Worm (Caenorhabditis elegans): ENCODE measurements around the gene F59A1.15.

F59A1.15 gene

ce11 chrV:17696753-17697152 is 13.1 kb upstream of the F59A1.15 start, which contains the start of gene spp-29 (continued):
- TF ChIP-seq F23B12.7 (tag; optimal IDR thresholded peaks at IDR 0.05; ENCODE audit: insufficient read depth) = no peak
- no peak for TF ChIP-seq unc-62 (GFP tag; optimal IDR thresholded peaks at IDR 0.05)
- no peak for TF ChIP-seq dpl-1 (GFP tag; optimal IDR thresholded peaks at IDR 0.05)
- TF ChIP-seq gei-17 (GFP tag; optimal IDR thresholded peaks at IDR 0.05) = no peak
- no peak for TF ChIP-seq snpc-4 (GFP tag; optimal IDR thresholded peaks at IDR 0.05)
- no peak for TF ChIP-seq snpc-4 (tag; optimal IDR thresholded peaks at IDR 0.05)

- TF ChIP-seq ztf-25 (GFP tag; IDR thresholded peaks at IDR 0.05) (no peak), ceh-40 (GFP tag; IDR thresholded peaks at IDR 0.05) (no peak), ztf-3 (GFP tag; optimal IDR thresholded peaks at IDR 0.05) (no peak), T26A5.8 (tag; optimal IDR thresholded peaks at IDR 0.05) (no peak), ztf-6 (GFP tag; IDR thresholded peaks at IDR 0.05) (no peak)
Measured at ce11 chrV:17695802-17696201, 12.1 kb upstream of the F59A1.15 start, which contains the start of gene Y26G10.1. Y26G10.1 (minus strand) TSS chrV:17695902.

DNA sequence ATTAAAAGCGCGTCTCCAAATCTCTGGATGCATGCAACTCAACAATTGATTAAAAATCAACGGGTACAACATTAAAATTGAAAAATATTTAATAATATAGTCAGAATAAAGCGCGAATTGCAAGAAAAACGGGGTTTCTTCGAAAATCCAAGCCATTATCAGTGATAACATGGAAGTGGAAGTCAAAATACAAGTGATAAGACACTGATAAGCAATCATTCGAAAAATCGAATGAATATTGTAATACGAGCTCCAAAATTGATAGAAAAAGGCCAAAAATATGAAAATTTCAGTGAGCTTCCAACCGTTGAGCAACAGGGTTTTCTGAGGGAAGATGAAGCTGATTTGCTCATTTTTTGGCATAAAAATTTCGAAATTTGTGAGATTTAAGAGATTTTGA is 10.6 kb upstream of the F59A1.15 start:
- TF ChIP-seq cebp-2 (GFP tag; IDR thresholded peaks at IDR 0.05) (no peak), F10E7.11 (tag; optimal IDR thresholded peaks at IDR 0.05) (no peak), aptf-2 (GFP tag; conservative IDR thresholded peaks at IDR 0.05) (no peak), ceh-100 (GFP tag; IDR thresholded peaks at IDR 0.05) (no peak), attf-5 (GFP tag; optimal IDR thresholded peaks at IDR 0.05) (no peak), lir-1 (GFP tag; conservative IDR thresholded peaks at IDR 0.05) (no peak), rpc-1 (optimal IDR thresholded peaks at IDR 0.05) (no peak), rpc-1 (tag; optimal IDR thresholded peaks at IDR 0.05) (no peak), egrh-3 (GFP tag; IDR thresholded peaks at IDR 0.05) (no peak), lag-1 (GFP tag; IDR thresholded peaks at IDR 0.05) (no peak), lsl-1 (GFP tag; optimal IDR thresholded peaks at IDR 0.05) (no peak), K12H6.12 (tag; optimal IDR thresholded peaks at IDR 0.05) (no peak), him-1 (tag; optimal IDR thresholded peaks at IDR 0.05) (no peak), Y53F4B.3 (GFP tag; IDR thresholded peaks at IDR 0.05) (no peak), unc-62 (GFP tag; optimal IDR thresholded peaks at IDR 0.05) (no peak), lin-35 (GFP tag; optimal IDR thresholded peaks at IDR 0.05) (no peak), zfh-2 (GFP tag; conservative IDR thresholded peaks at IDR 0.05) (no peak), mes-4 (tag; optimal IDR thresholded peaks at IDR 0.05) (no peak), snpc-1.1 (tag; optimal IDR thresholded peaks at IDR 0.05; ENCODE audit: insufficient read depth) (no peak), nfyb-1 (GFP tag; IDR thresholded peaks at IDR 0.05) (no peak), Y79H2A.3 (GFP tag; conservative IDR thresholded peaks at IDR 0.05) (no peak)

ce11 chrV:17690922-17691321 is 7.3 kb upstream of the F59A1.15 start, which contains the start of gene F59A1.13:
F59A1.13 (minus strand) TSS chrV:17691022.
- TF ChIP-seq cebp-2 (GFP tag; IDR thresholded peaks at IDR 0.05) (no peak), dpff-1 (tag; optimal IDR thresholded peaks at IDR 0.05) (no peak), ama-1 (optimal IDR thresholded peaks at IDR 0.05) (no peak), ama-1 (GFP tag; optimal IDR thresholded peaks at IDR 0.05) (no peak), bed-1 (GFP tag; IDR thresholded peaks at IDR 0.05) (no peak), ztf-28 (GFP tag; IDR thresholded peaks at IDR 0.05) (no peak), madf-3 (GFP tag; IDR thresholded peaks at IDR 0.05) (no peak), mxl-1 (tag; optimal IDR thresholded peaks at IDR 0.05) (no peak), akir-1 (GFP tag; optimal IDR thresholded peaks at IDR 0.05) (no peak), unc-130 (GFP tag; optimal IDR thresholded peaks at IDR 0.05) (no peak), aptf-3 (GFP tag; IDR thresholded peaks at IDR 0.05) (no peak), T07F8.4 (tag; optimal IDR thresholded peaks at IDR 0.05) (no peak), lir-1 (GFP tag; conservative IDR thresholded peaks at IDR 0.05) (no peak), lsy-27 (tag; optimal IDR thresholded peaks at IDR 0.05; ENCODE audit: borderline replicate concordance, insufficient read depth) (no peak), ztf-18 (tag; optimal IDR thresholded peaks at IDR 0.05) (no peak), let-607 (tag; optimal IDR thresholded peaks at IDR 0.05) (no peak), B0019.2 (GFP tag; conservative IDR thresholded peaks at IDR 0.05) (no peak)
